Worm (Caenorhabditis elegans): ENCODE results near the gene gipc-1.
A peak's percentile ranks its signal among the peaks of the same experiment; 100 is the strongest.

DNA sequence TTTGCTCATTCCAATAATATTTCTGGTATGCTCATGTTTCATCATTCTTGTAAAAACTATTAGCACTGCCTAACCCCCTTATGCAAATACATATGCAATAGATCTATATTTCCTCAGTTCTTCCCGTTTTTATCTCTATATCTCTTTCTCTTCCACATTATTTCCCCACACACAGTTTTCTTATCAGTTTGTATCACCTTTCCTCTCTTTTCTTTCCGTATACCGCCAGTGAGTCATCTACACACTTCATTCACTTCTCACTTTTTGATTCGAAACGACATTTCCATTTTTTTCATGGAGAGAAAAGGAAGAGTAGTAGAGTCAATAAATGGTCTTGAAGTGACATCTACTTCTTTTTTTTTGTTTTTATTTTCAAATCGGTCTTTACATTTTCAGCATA lies 35.8 kb downstream of the gipc-1 start:
- no peak for TF ChIP-seq alr-1 (tag; optimal IDR thresholded peaks at IDR 0.05)
- no peak for TF ChIP-seq dmd-4 (tag; optimal IDR thresholded peaks at IDR 0.05)
- TF ChIP-seq lin-11 (tag; optimal IDR thresholded peaks at IDR 0.05): no peak
- no peak for TF ChIP-seq ZK546.5 (tag; optimal IDR thresholded peaks at IDR 0.05)
- no peak for TF ChIP-seq zag-1 (tag; optimal IDR thresholded peaks at IDR 0.05)
- TF ChIP-seq nhr-237 (tag; optimal IDR thresholded peaks at IDR 0.05): no peak
- TF ChIP-seq nhr-11 (tag; optimal IDR thresholded peaks at IDR 0.05): no peak
- no peak for TF ChIP-seq ztf-1 (GFP tag; conservative IDR thresholded peaks at IDR 0.05)
- no peak for TF ChIP-seq lsy-2 (tag; optimal IDR thresholded peaks at IDR 0.05)
- no peak for TF ChIP-seq nhr-77 (tag; optimal IDR thresholded peaks at IDR 0.05)
- TF ChIP-seq fos-1 (tag; optimal IDR thresholded peaks at IDR 0.05): peak; percentile 99
- no peak for TF ChIP-seq snpc-4 (tag; optimal IDR thresholded peaks at IDR 0.05)
- no peak for TF ChIP-seq ztf-4 (tag; optimal IDR thresholded peaks at IDR 0.05)
- no peak for TF ChIP-seq ama-1 (optimal IDR thresholded peaks at IDR 0.05)
